Fruit fly (Drosophila melanogaster) whole organism, embryonic: ENCODE data around the gene Peritrophin-15a.

ENCODE experiments used
- ATbp ChIP-seq: fragments of 200-800 bp; sonication (Bioruptor generic); optimal IDR thresholded peaks from 2 replicates; lab custom pipeline; 2017; ENCODE audit warnings: missing biosample characterization, mild to moderate bottlenecking, missing genetic modification characterization, missing genetic modification reagents
- Bteb2 ChIP-seq: fragments of 200-800 bp; sonication (Bioruptor generic); optimal IDR thresholded peaks from 2 replicates; lab custom pipeline; 2016; ENCODE audit warnings: missing biosample characterization, missing genetic modification characterization
- CG10147 ChIP-seq: fragments of 200-800 bp; sonication (Bioruptor generic); optimal IDR thresholded peaks from 2 replicates; lab custom pipeline; 2019; ENCODE audit warnings: missing biosample characterization, mild to moderate bottlenecking, missing genetic modification characterization, moderate library complexity
- CG12391 ChIP-seq: fragments of 200-800 bp; sonication (Bioruptor generic); optimal IDR thresholded peaks from 3 replicates; lab custom pipeline; 2018; ENCODE audit warnings: missing biosample characterization, mild to moderate bottlenecking, missing genetic modification characterization, moderate library complexity
- CG14441 ChIP-seq: fragments of 200-800 bp; sonication (Bioruptor generic); IDR thresholded peaks from 2 replicates; pipeline ENCODE4 v1.3.6; 2022; ENCODE audit warnings: missing biosample characterization, missing genetic modification characterization
- CG1529 ChIP-seq: fragments of 200-800 bp; sonication (Bioruptor generic); optimal IDR thresholded peaks from 3 replicates; lab custom pipeline; 2018; ENCODE audit warnings: missing biosample characterization, missing genetic modification characterization
- CG15601 ChIP-seq: fragments of 200-800 bp; sonication (Bioruptor generic); optimal IDR thresholded peaks from 3 replicates; lab custom pipeline; 2019; ENCODE audit warnings: missing biosample characterization, mild to moderate bottlenecking, missing genetic modification characterization, moderate library complexity
- CG16863 ChIP-seq: fragments of 200-800 bp; sonication (Bioruptor generic); optimal IDR thresholded peaks from 3 replicates; lab custom pipeline; 2016; ENCODE audit warnings: missing biosample characterization, missing genetic modification characterization
- CG17359 ChIP-seq: fragments of 200-800 bp; sonication (Bioruptor generic); optimal IDR thresholded peaks from 3 replicates; lab custom pipeline; 2018; ENCODE audit warnings: missing biosample characterization, mild to moderate bottlenecking, missing genetic modification characterization, moderate library complexity
- CG17568 ChIP-seq: fragments of 200-800 bp; sonication (Bioruptor generic); optimal IDR thresholded peaks from 2 replicates; lab custom pipeline; 2018; ENCODE audit warnings: missing biosample characterization, mild to moderate bottlenecking, missing genetic modification characterization, moderate library complexity
- CG2129 ChIP-seq: fragments of 200-800 bp; sonication (Bioruptor generic); IDR thresholded peaks from 2 replicates; pipeline ENCODE4 v1.3.6; 2022; ENCODE audit warnings: missing biosample characterization, missing genetic modification characterization; ENCODE audit not compliant: partially characterized antibody
- CG2678 ChIP-seq: fragments of 200-800 bp; sonication (Bioruptor generic); optimal IDR thresholded peaks from 3 replicates; lab custom pipeline; 2019; ENCODE audit warnings: missing biosample characterization, mild to moderate bottlenecking, missing genetic modification characterization, moderate library complexity
- CG42726 ChIP-seq: fragments of 200-800 bp; sonication (Bioruptor generic); IDR thresholded peaks from 2 replicates; pipeline ENCODE4 v1.3.6; 2022; ENCODE audit warnings: missing biosample characterization, missing genetic modification characterization; ENCODE audit not compliant: partially characterized antibody
- CG4707 ChIP-seq: fragments of 200-800 bp; sonication (Bioruptor generic); optimal IDR thresholded peaks from 2 replicates; lab custom pipeline; 2018; ENCODE audit warnings: missing biosample characterization, mild to moderate bottlenecking, missing genetic modification characterization, moderate library complexity
- CG8290 ChIP-seq, 3 experiments: fragments of 200-800 bp; sonication (Bioruptor generic); optimal IDR thresholded peaks; 2 replicates each; lab custom pipeline; 2016 to 2019; ENCODE audit warnings: missing biosample characterization in 3 of 3, missing genetic modification characterization in 3 of 3, mild to moderate bottlenecking in 2 of 3, moderate library complexity in 1 of 3
- CG8478 ChIP-seq: fragments of >200 bp; optimal IDR thresholded peaks from 2 replicates; lab custom pipeline; 2018
- CG8944 ChIP-seq: fragments of 200-800 bp; sonication (Bioruptor generic); optimal IDR thresholded peaks from 3 replicates; lab custom pipeline; 2016; ENCODE audit warnings: missing biosample characterization, missing genetic modification characterization
- CG9727 ChIP-seq: fragments of 200-800 bp; sonication (Bioruptor generic); optimal IDR thresholded peaks from 3 replicates; lab custom pipeline; 2017; ENCODE audit warnings: missing biosample characterization, mild to moderate bottlenecking, missing genetic modification characterization
- CG9932 ChIP-seq: fragments of 200-800 bp; sonication (Bioruptor generic); IDR thresholded peaks from 2 replicates; pipeline ENCODE4 v1.3.6; 2022; ENCODE audit warnings: missing biosample characterization, missing genetic modification characterization
- CoRest ChIP-seq: fragments of 200-800 bp; sonication (Bioruptor generic); optimal IDR thresholded peaks from 3 replicates; lab custom pipeline; 2018; ENCODE audit warnings: missing biosample characterization, mild to moderate bottlenecking, missing genetic modification characterization, moderate library complexity
- Dfd ChIP-seq, 2 experiments: fragments of >200 bp; optimal IDR thresholded peaks; 2 replicates each; lab custom pipeline; 2017; ENCODE audit warnings: missing biosample characterization in 2 of 2, missing genetic modification characterization in 2 of 2
- Dp ChIP-seq: fragments of 200-800 bp; sonication (Bioruptor generic); optimal IDR thresholded peaks from 2 replicates; lab custom pipeline; 2018; ENCODE audit warnings: missing biosample characterization, mild to moderate bottlenecking, missing genetic modification characterization, moderate library complexity
- Hr51 ChIP-seq, 2 experiments: fragments of 200-800 bp; sonication (Bioruptor generic); optimal IDR thresholded peaks; 2 replicates in 1 of 2; 3 replicates in 1 of 2; lab custom pipeline; 2016 to 2018; ENCODE audit warnings: missing biosample characterization in 2 of 2, missing genetic modification characterization in 2 of 2, mild to moderate bottlenecking in 1 of 2, moderate library complexity in 1 of 2
- MBD-R2 ChIP-seq: fragments of 200-800 bp; sonication (Bioruptor generic); IDR thresholded peaks from 2 replicates; pipeline ENCODE4 v1.3.6; 2022; ENCODE audit warnings: missing biosample characterization, missing genetic modification characterization
- NfI ChIP-seq: fragments of 200-800 bp; sonication (Bioruptor generic); optimal IDR thresholded peaks from 3 replicates; lab custom pipeline; 2018; ENCODE audit warnings: missing biosample characterization, mild to moderate bottlenecking, missing genetic modification characterization, moderate library complexity
- Oaz ChIP-seq: fragments of 200-800 bp; sonication (Bioruptor generic); IDR thresholded peaks from 2 replicates; pipeline ENCODE4 v1.3.6; 2022; ENCODE audit warnings: missing biosample characterization, missing genetic modification characterization
- YL-1 ChIP-seq: fragments of 200-800 bp; sonication (Bioruptor generic); optimal IDR thresholded peaks from 3 replicates; lab custom pipeline; 2017; ENCODE audit warnings: missing biosample characterization, mild to moderate bottlenecking, missing genetic modification characterization
- ash1 ChIP-seq: fragments of 200-800 bp; sonication (Bioruptor generic); optimal IDR thresholded peaks from 2 replicates; lab custom pipeline; 2018; ENCODE audit warnings: missing biosample characterization, mild to moderate bottlenecking, missing genetic modification characterization
- bcd ChIP-seq: fragments of 200-800 bp; sonication (Bioruptor generic); optimal IDR thresholded peaks from 2 replicates; lab custom pipeline; 2017; ENCODE audit warnings: missing biosample characterization, mild to moderate bottlenecking, missing genetic modification characterization
- cas ChIP-seq: fragments of 200-800 bp; sonication (Bioruptor generic); IDR thresholded peaks from 2 replicates; pipeline ENCODE4 v1.3.6; 2022; ENCODE audit warnings: missing biosample characterization, missing genetic modification characterization
- caup ChIP-seq: fragments of 200-800 bp; sonication (Bioruptor generic); optimal IDR thresholded peaks from 3 replicates; lab custom pipeline; 2017; ENCODE audit warnings: missing biosample characterization, mild to moderate bottlenecking, missing genetic modification characterization, moderate library complexity; ENCODE audit not compliant: severe bottlenecking
- chif ChIP-seq, 2 experiments: fragments of 200-800 bp; sonication (Bioruptor generic); optimal IDR thresholded peaks; 3 replicates each; lab custom pipeline; 2016; ENCODE audit warnings: missing biosample characterization in 2 of 2, missing genetic modification characterization in 2 of 2
- corto ChIP-seq: fragments of 200-800 bp; sonication (Bioruptor generic); optimal IDR thresholded peaks from 2 replicates; lab custom pipeline; 2016; ENCODE audit warnings: missing biosample characterization, mild to moderate bottlenecking, missing genetic modification characterization, moderate library complexity
- dmrt99B ChIP-seq: fragments of 200-800 bp; sonication (Bioruptor generic); optimal IDR thresholded peaks from 2 replicates; lab custom pipeline; 2018; ENCODE audit warnings: missing biosample characterization, mild to moderate bottlenecking, missing genetic modification characterization, moderate library complexity
- dpn ChIP-seq, 2 experiments: fragments of 200-800 bp; sonication (Bioruptor generic); optimal IDR thresholded peaks; 3 replicates each; lab custom pipeline; 2016; ENCODE audit warnings: missing biosample characterization in 2 of 2, missing genetic modification characterization in 2 of 2
- ftz-f1 ChIP-seq: fragments of 200-800 bp; sonication (Bioruptor generic); optimal IDR thresholded peaks from 2 replicates; lab custom pipeline; 2016; ENCODE audit warnings: missing biosample characterization, missing genetic modification characterization
- gem ChIP-seq: fragments of 200-800 bp; sonication (Bioruptor generic); optimal IDR thresholded peaks from 2 replicates; lab custom pipeline; 2019; ENCODE audit warnings: missing biosample characterization, mild to moderate bottlenecking, missing genetic modification characterization, moderate library complexity
- gro ChIP-seq: fragments of 200-800 bp; sonication (Bioruptor generic); optimal IDR thresholded peaks from 2 replicates; lab custom pipeline; 2016; ENCODE audit warnings: missing biosample characterization, missing genetic modification characterization
- lab ChIP-seq: fragments of 200-800 bp; sonication (Bioruptor generic); optimal IDR thresholded peaks from 3 replicates; lab custom pipeline; 2017; ENCODE audit warnings: missing biosample characterization, missing genetic modification characterization, mild to moderate bottlenecking, moderate library complexity, missing genetic modification reagents
- lbe ChIP-seq: fragments of 200-800 bp; sonication (Bioruptor generic); optimal IDR thresholded peaks from 2 replicates; lab custom pipeline; 2016; ENCODE audit warnings: missing biosample characterization, mild to moderate bottlenecking, missing genetic modification characterization
- pan ChIP-seq, 4 experiments: fragments of >200 bp in 3 of 4; fragments of 200-800 bp in 1 of 4; sonication (Bioruptor generic) in 1 of 4; optimal IDR thresholded peaks in 3 of 4; IDR thresholded peaks in 1 of 4; 2 replicates each; pipeline versions ENCODE4 v1.3.6 to Lab custom; 2017 to 2022; ENCODE audit warnings: missing biosample characterization in 2 of 4, missing genetic modification characterization in 2 of 4, mixed read lengths in 1 of 4
- peb ChIP-seq: fragments of 200-800 bp; sonication (Bioruptor generic); IDR thresholded peaks from 2 replicates; pipeline ENCODE4 v1.3.6; 2022; ENCODE audit warnings: missing biosample characterization, missing genetic modification characterization
- sug ChIP-seq: fragments of 200-800 bp; optimal IDR thresholded peaks from 2 replicates; lab custom pipeline; 2019; ENCODE audit warnings: missing biosample characterization, mild to moderate bottlenecking, missing genetic modification characterization, moderate library complexity
- tgo ChIP-seq: fragments of 200-800 bp; sonication (Bioruptor generic); IDR thresholded peaks from 3 replicates; pipeline ENCODE4 v1.3.6; 2022; ENCODE audit warnings: missing biosample characterization, missing genetic modification characterization

Gene Peritrophin-15a

DNA sequence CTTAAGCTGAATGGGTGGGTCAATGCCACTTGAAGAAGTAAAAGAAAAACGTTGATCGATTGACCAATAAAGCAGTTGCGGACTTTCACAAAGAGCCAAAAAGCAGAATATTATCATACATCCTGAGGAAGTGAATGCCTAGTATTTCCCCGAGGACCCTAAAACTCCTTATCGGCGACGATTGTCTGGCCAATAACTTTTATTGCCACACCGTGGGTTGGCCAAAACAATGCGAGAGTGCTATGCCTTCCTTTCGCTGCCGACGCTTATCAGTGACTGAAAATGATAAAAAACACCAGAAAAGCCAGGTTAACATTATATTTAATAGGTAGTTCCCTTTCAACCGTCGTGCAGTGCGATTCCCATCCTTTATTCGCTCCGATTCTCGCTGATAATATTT lies 44.0 kb downstream of the Peritrophin-15a start, which contains the start of gene Mur29B (continued):
- peak; percentile 54 for TF ChIP-seq sug (tag; lab: Kevin White, UChicago)

DNA sequence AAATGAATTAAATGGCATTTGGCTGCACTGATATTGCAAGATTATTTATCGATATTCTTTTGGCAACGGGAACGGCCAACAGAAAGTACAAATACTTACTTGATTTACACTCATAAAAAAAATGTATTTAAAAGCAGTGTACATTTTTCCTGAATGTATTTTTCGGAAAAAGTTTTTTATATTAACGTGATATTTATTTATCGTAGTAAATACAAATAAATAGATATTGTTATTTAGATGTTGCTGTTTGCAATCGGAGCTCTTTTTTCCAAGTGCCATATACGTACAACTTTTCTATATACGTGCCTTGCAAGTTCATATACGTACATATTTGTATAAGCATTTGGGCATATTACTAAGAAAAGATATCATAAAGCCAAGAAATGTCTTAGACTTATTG lies 44.6 kb downstream of the Peritrophin-15a start:
- TF ChIP-seq bcd (GFP tag; lab: Kevin White, UChicago) (no peak), Hr51 (GFP tag; optimal IDR thresholded peaks at IDR 0.05; lab: Kevin White, UChicago) (peak in 1 of 2 experiments; percentile 8), gem (peak; percentile 14), pan (optimal IDR thresholded peaks at IDR 0.05; lab: Kevin White, UChicago) (no peak), pan (GFP tag; optimal IDR thresholded peaks at IDR 0.05 in 1 of 2, IDR thresholded peaks at IDR 0.05 in 1 of 2) (peak in 1 of 2 experiments; percentile 54), ash1 (GFP tag; lab: Kevin White, UChicago) (no peak), CG9932 (GFP tag; lab: Robert Waterston, UW) (no peak), peb (GFP tag; lab: Robert Waterston, UW) (no peak), CG17359 (tag; lab: Kevin White, UChicago) (peak; percentile 17), tgo (no peak), lbe (GFP tag; lab: Kevin White, UChicago) (peak; percentile 5), lab (GFP tag; lab: Kevin White, UChicago) (peak; percentile 4)

DNA sequence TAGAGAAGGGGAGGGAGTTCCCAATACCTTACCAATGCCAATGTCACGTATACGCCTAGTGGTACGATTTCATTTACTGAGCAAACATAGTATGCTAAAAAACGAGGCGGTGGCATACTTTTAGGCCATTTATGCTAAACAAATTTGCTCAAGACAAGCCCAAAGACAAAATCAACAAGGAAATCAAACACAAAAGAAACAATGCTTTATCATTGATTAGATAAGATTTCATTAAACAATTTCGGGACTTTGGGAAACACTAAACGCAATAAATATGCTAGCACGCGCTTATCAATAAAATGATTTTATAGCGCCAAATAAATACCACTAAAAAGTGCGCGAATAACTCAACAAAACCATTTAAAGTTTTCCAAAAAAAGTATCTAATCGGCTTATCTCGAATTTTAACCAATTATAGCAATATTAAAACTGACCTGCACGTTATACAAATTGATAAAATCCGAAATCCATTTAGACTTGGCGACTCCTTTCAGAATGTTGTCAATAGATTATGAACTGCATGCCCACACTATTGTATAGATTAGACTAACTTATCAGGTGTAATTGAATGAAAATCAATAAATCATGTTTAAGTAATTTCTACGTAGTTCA lies 45.2 kb downstream of the Peritrophin-15a start:
- TF ChIP-seq CG9727 (peak; percentile 16), dmrt99B (tag; lab: Kevin White, UChicago) (peak; percentile 25), dpn (GFP tag; optimal IDR thresholded peaks at IDR 0.05; lab: Kevin White, UChicago) (peak in 1 of 2 experiments; percentile 21), CG8478 (lab: Kevin White, UChicago) (no peak), caup (GFP tag; lab: Kevin White, UChicago) (peak; percentile 54), CG12391 (tag; lab: Kevin White, UChicago) (peak; percentile 21), Oaz (GFP tag; lab: Robert Waterston, UW) (no peak), Dfd (GFP tag; optimal IDR thresholded peaks at IDR 0.05; lab: Kevin White, UChicago) (no peak), CG2129 (GFP tag; lab: Robert Waterston, UW) (no peak), Dp (GFP tag; lab: Kevin White, UChicago) (no peak), chif (GFP tag; optimal IDR thresholded peaks at IDR 0.05; lab: Kevin White, UChicago) (peak in 1 of 2 experiments; percentile 11), ftz-f1 (GFP tag; lab: Kevin White, UChicago) (peak; percentile 50), gro (GFP tag; lab: Kevin White, UChicago) (peak; percentile 62), CoRest (tag; lab: Kevin White, UChicago) (peak; percentile 33), corto (GFP tag; lab: Kevin White, UChicago) (no peak), MBD-R2 (GFP tag; lab: Robert Waterston, UW) (no peak), CG10147 (no peak), CG14441 (GFP tag; lab: Robert Waterston, UW) (no peak), CG17568 (peak; percentile 54), CG1529 (peak; percentile 14), CG8944 (GFP tag; lab: Kevin White, UChicago) (no peak), NfI (peak; percentile 2), CG15601 (tag; lab: Kevin White, UChicago) (no peak), YL-1 (GFP tag; lab: Kevin White, UChicago) (peak; percentile 17), cas (GFP tag; lab: Robert Waterston, UW) (no peak), ATbp (GFP tag; lab: Kevin White, UChicago) (peak; percentile 80), CG2678 (peak; percentile 68), CG42726 (GFP tag; lab: Robert Waterston, UW) (no peak), CG8290 (GFP tag; optimal IDR thresholded peaks at IDR 0.05; lab: Kevin White, UChicago) (no peak), CG8290 (tag; optimal IDR thresholded peaks at IDR 0.05; lab: Kevin White, UChicago) (peak in 1 of 2 experiments; percentile 63), Bteb2 (peak; percentile 30), CG4707 (GFP tag; lab: Kevin White, UChicago) (peak; percentile 35), Hr51 (GFP tag; optimal IDR thresholded peaks at IDR 0.05; lab: Kevin White, UChicago) (peak in 1 of 2 experiments; percentile 26), CG16863 (GFP tag; lab: Kevin White, UChicago) (peak; percentile 10)
